Fruit fly (Drosophila melanogaster): ENCODE data around the gene PolA2.

Gene PolA2

DNA sequence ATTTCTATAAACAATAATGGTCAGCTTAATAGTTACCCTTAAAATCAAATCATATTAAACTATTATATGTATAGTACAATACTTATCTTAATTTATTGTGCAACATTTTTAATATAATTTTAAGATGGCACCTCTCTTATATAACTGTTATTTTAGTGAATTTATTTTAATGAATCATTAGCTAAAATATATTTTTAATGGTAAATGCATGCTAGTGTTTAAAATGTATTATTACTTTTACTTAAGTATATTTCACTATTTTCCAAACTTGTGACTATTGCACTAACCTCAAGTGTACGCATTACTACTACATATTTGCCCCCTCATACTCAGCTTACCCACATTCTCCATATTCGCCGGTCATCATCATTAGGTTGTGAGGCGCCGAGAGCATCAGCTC is 7.3 kb downstream of the PolA2 start (continued):
- no peak for TF ChIP-seq CG10321 (GFP tag; IDR thresholded peaks at IDR 0.05)
- TF ChIP-seq sim (GFP tag; IDR thresholded peaks at IDR 0.05), result 0 out of 2 replicates have a peak, but pooled peaks have one; percentile 11
- no peak for TF ChIP-seq tio (GFP tag; optimal IDR thresholded peaks at IDR 0.05)
- peak; percentile 82 for TF ChIP-seq Fer3 (tag; optimal IDR thresholded peaks at IDR 0.05)
- no peak for TF ChIP-seq Med (GFP tag)
- TF ChIP-seq Ssrp (tag; optimal IDR thresholded peaks at IDR 0.05), result peak; percentile 83
- no peak for TF ChIP-seq Lim3 (GFP tag; IDR thresholded peaks at IDR 0.05)
- peak; percentile 59; the same call in 2 of the 3 replicates for TF ChIP-seq ci (GFP tag; IDR thresholded peaks at IDR 0.05)
- TF ChIP-seq CG18011 (GFP tag; optimal IDR thresholded peaks at IDR 0.05), result no peak
- no peak for TF ChIP-seq emc (GFP tag; optimal IDR thresholded peaks at IDR 0.05)
- TF ChIP-seq Dll (GFP tag; IDR thresholded peaks at IDR 0.05; ENCODE audit: partially characterized antibody), result no peak
- no peak for TF ChIP-seq CG14014 (GFP tag; IDR thresholded peaks at IDR 0.05)
- TF ChIP-seq unpg (GFP tag; optimal IDR thresholded peaks at IDR 0.05), result peak; percentile 88
- no peak for TF ChIP-seq CG16863 (GFP tag; optimal IDR thresholded peaks at IDR 0.05)
- TF ChIP-seq Atf3 (GFP tag; optimal IDR thresholded peaks at IDR 0.05), result no peak
- TF ChIP-seq gcm2 (GFP tag; optimal IDR thresholded peaks at IDR 0.05), result no peak
- no peak for TF ChIP-seq Awh (GFP tag; IDR thresholded peaks at IDR 0.05)
- TF ChIP-seq inv (GFP tag; IDR thresholded peaks at IDR 0.05; ENCODE audit: partially characterized antibody), result no peak
- TF ChIP-seq kay (GFP tag; optimal IDR thresholded peaks at IDR 0.05), result peak; percentile 17
- no peak for TF ChIP-seq zfh2 (GFP tag; optimal IDR thresholded peaks at IDR 0.05)
- TF ChIP-seq CG1602 (GFP tag; optimal IDR thresholded peaks at IDR 0.05), result peak; percentile 51
- peak; percentile 75 for TF ChIP-seq Meics (GFP tag; optimal IDR thresholded peaks at IDR 0.05)
- no peak for TF ChIP-seq CG8089 (GFP tag; optimal IDR thresholded peaks at IDR 0.05)
- no peak for TF ChIP-seq Poxn (GFP tag; IDR thresholded peaks at IDR 0.05)
- peak; percentile 48 for TF ChIP-seq CG9817 (tag; optimal IDR thresholded peaks at IDR 0.05)
- peak; percentile 42 for TF ChIP-seq CG4424 (GFP tag; optimal IDR thresholded peaks at IDR 0.05)
- TF ChIP-seq CG17912 (GFP tag; optimal IDR thresholded peaks at IDR 0.05), result no peak
- peak; percentile 2 for TF ChIP-seq CG8359 (GFP tag; optimal IDR thresholded peaks at IDR 0.05; ENCODE audit: borderline replicate concordance)
- peak; percentile 89 for TF ChIP-seq run (tag; optimal IDR thresholded peaks at IDR 0.05)
- peak; percentile 87 for TF ChIP-seq nerfin-1 (tag; optimal IDR thresholded peaks at IDR 0.05)
- peak; percentile 49; the same call in 1 of the 2 replicates for TF ChIP-seq Rfx (GFP tag; IDR thresholded peaks at IDR 0.05)
- no peak for TF ChIP-seq maf-S (GFP tag; optimal IDR thresholded peaks at IDR 0.05)
- peak; percentile 45; the same call in 1 of the 2 replicates for TF ChIP-seq CG1024 (GFP tag; IDR thresholded peaks at IDR 0.05)
- no peak for TF ChIP-seq slp2 (GFP tag; optimal IDR thresholded peaks at IDR 0.05)
- peak; percentile 29 for TF ChIP-seq Vsx1 (GFP tag; optimal IDR thresholded peaks at IDR 0.05)
- TF ChIP-seq CG13775 (GFP tag; optimal IDR thresholded peaks at IDR 0.05), result peak; percentile 52
- peak; percentile 67 for TF ChIP-seq bcd (GFP tag; optimal IDR thresholded peaks at IDR 0.05)
- no peak for TF ChIP-seq prd (optimal IDR thresholded peaks at IDR 0.05)
- TF ChIP-seq prd (GFP tag; IDR thresholded peaks at IDR 0.05), result peak; percentile 5; the same call in 1 of the 3 replicates
- TF ChIP-seq CG3726 (GFP tag; IDR thresholded peaks at IDR 0.05), result no peak
- peak; percentile 80 for TF ChIP-seq CG17385 (GFP tag; optimal IDR thresholded peaks at IDR 0.05)
- no peak for TF ChIP-seq toy (GFP tag; IDR thresholded peaks at IDR 0.05)
- TF ChIP-seq croc (GFP tag; conservative IDR thresholded peaks at IDR 0.05), result peak; percentile 51; the same call in 2 of the 3 replicates
- no peak for TF ChIP-seq grn (GFP tag; optimal IDR thresholded peaks at IDR 0.05)
- peak; percentile 79 for TF ChIP-seq lab (GFP tag; optimal IDR thresholded peaks at IDR 0.05)
- TF ChIP-seq CG11696 (GFP tag; IDR thresholded peaks at IDR 0.05), result peak; percentile 91
- TF ChIP-seq usp (GFP tag; optimal IDR thresholded peaks at IDR 0.05), result no peak
- TF ChIP-seq peb (GFP tag; IDR thresholded peaks at IDR 0.05), result no peak; the same call in 1 of the 2 replicates
- no peak for TF ChIP-seq CG15073 (GFP tag; optimal IDR thresholded peaks at IDR 0.05)
- TF ChIP-seq pb (GFP tag; optimal IDR thresholded peaks at IDR 0.05), result no peak
- peak; percentile 76 for TF ChIP-seq odd (GFP tag; optimal IDR thresholded peaks at IDR 0.05)
- peak; percentile 31 for TF ChIP-seq CG2120 (GFP tag; optimal IDR thresholded peaks at IDR 0.05)

All from whole organism, embryonic.